Worm (Caenorhabditis elegans) whole organism, late embryonic: ENCODE measurements around the gene lars-1.

Experiments used
- C08G9.2 ChIP-seq: sonication (generic microtip); optimal IDR thresholded peaks from 2 replicates; lab custom pipeline; 2016; ENCODE audit warnings: mild to moderate bottlenecking, missing genetic modification characterization, moderate library complexity, missing compliant biosample characterization
- C38D4.7 ChIP-seq: fragments of 200-800 bp; sonication (Bioruptor generic); optimal IDR thresholded peaks from 2 replicates; lab custom pipeline; 2018; ENCODE audit warnings: mild to moderate bottlenecking, missing genetic modification characterization, moderate library complexity, missing compliant biosample characterization
- F13H6.1 ChIP-seq: sonication (generic microtip); optimal IDR thresholded peaks from 2 replicates; lab custom pipeline; 2016; ENCODE audit warnings: missing genetic modification characterization, missing compliant biosample characterization
- K02D7.2 ChIP-seq: sonication (generic microtip); optimal IDR thresholded peaks from 2 replicates; lab custom pipeline; 2017; ENCODE audit warnings: mild to moderate bottlenecking, missing genetic modification characterization, missing compliant biosample characterization
- T23F11.4 ChIP-seq: fragments of 200-800 bp; sonication (Bioruptor generic); optimal IDR thresholded peaks from 2 replicates; lab custom pipeline; 2018; ENCODE audit warnings: mild to moderate bottlenecking, missing genetic modification characterization, missing compliant biosample characterization
- Y22D7AL.16 ChIP-seq: sonication (generic microtip); optimal IDR thresholded peaks from 2 replicates; lab custom pipeline; 2016; ENCODE audit warnings: missing genetic modification characterization, missing compliant biosample characterization
- ceh-14 ChIP-seq: sonication (generic microtip); optimal IDR thresholded peaks from 2 replicates; lab custom pipeline; 2016; ENCODE audit warnings: missing genotype, missing genetic modification characterization, missing compliant biosample characterization
- ceh-18 ChIP-seq: sonication (generic microtip); optimal IDR thresholded peaks from 2 replicates; lab custom pipeline; 2016; ENCODE audit warnings: missing genetic modification characterization, missing compliant biosample characterization
- ceh-19 ChIP-seq: fragments of 200-800 bp; sonication (Bioruptor generic); optimal IDR thresholded peaks from 2 replicates; lab custom pipeline; 2018; ENCODE audit warnings: mild to moderate bottlenecking, missing genetic modification characterization, missing compliant biosample characterization
- ceh-2 ChIP-seq: sonication (generic microtip); optimal IDR thresholded peaks from 2 replicates; lab custom pipeline; 2016; ENCODE audit warnings: missing genotype, missing genetic modification characterization, missing compliant biosample characterization
- ceh-22 ChIP-seq: sonication (generic microtip); optimal IDR thresholded peaks from 2 replicates; lab custom pipeline; 2017; ENCODE audit warnings: missing biosample characterization, missing genetic modification characterization
- ceh-30 ChIP-seq: fragments of 150-350 bp; optimal IDR thresholded peaks from 2 replicates; lab custom pipeline; 2014; ENCODE audit warnings: missing biosample characterization, missing genetic modification characterization
- ceh-31 ChIP-seq: sonication (generic microtip); optimal IDR thresholded peaks from 2 replicates; lab custom pipeline; 2016; ENCODE audit warnings: missing genetic modification characterization, missing compliant biosample characterization
- ceh-9 ChIP-seq: sonication (generic microtip); optimal IDR thresholded peaks from 2 replicates; lab custom pipeline; 2016; ENCODE audit warnings: mild to moderate bottlenecking, missing genetic modification characterization, inconsistent platforms, missing compliant biosample characterization
- che-1 ChIP-seq: sonication (generic microtip); optimal IDR thresholded peaks from 2 replicates; lab custom pipeline; 2016; ENCODE audit warnings: mild to moderate bottlenecking, missing genetic modification characterization, missing compliant biosample characterization
- dve-1 ChIP-seq: sonication (generic microtip); optimal IDR thresholded peaks from 2 replicates; lab custom pipeline; 2017; ENCODE audit warnings: antibody characterized with exemption, mild to moderate bottlenecking, missing genetic modification characterization, missing compliant biosample characterization
- elt-2 ChIP-seq: sonication (generic microtip); optimal IDR thresholded peaks from 2 replicates; lab custom pipeline; 2016; ENCODE audit warnings: missing genetic modification reagents, missing genetic modification characterization, missing compliant biosample characterization
- fkh-10 ChIP-seq: fragments of 150-350 bp; optimal IDR thresholded peaks from 2 replicates; lab custom pipeline; 2014; ENCODE audit warnings: missing biosample characterization, missing genetic modification reagents, missing genetic modification characterization
- fkh-6 ChIP-seq: sonication (generic microtip); optimal IDR thresholded peaks from 2 replicates; lab custom pipeline; 2016; ENCODE audit warnings: missing genetic modification characterization, missing compliant biosample characterization
- hlh-30 ChIP-seq: sonication (generic microtip); optimal IDR thresholded peaks from 2 replicates; lab custom pipeline; 2017; ENCODE audit warnings: antibody characterized with exemption, missing genetic modification characterization, missing compliant biosample characterization; ENCODE audit not compliant: insufficient read depth
- hlh-6 ChIP-seq: sonication (generic microtip); optimal IDR thresholded peaks from 2 replicates; lab custom pipeline; 2016; ENCODE audit warnings: missing genotype, missing genetic modification characterization, missing compliant biosample characterization
- lin-11 ChIP-seq: fragments of 200-800 bp; sonication (Bioruptor generic); optimal IDR thresholded peaks from 2 replicates; lab custom pipeline; 2018; ENCODE audit warnings: mild to moderate bottlenecking, missing genetic modification characterization, missing compliant biosample characterization
- mec-3 ChIP-seq: sonication (generic microtip); optimal IDR thresholded peaks from 2 replicates; lab custom pipeline; 2016; ENCODE audit warnings: borderline replicate concordance, missing genetic modification characterization, missing compliant biosample characterization
- nfya-1 ChIP-seq: sonication (generic microtip); optimal IDR thresholded peaks from 2 replicates; lab custom pipeline; 2017; ENCODE audit warnings: missing genetic modification characterization, mild to moderate bottlenecking, missing compliant biosample characterization, antibody characterized with exemption, moderate library complexity
- nhr-232 ChIP-seq: sonication (generic microtip); optimal IDR thresholded peaks from 2 replicates; lab custom pipeline; 2016; ENCODE audit warnings: missing genetic modification characterization, missing compliant biosample characterization
- npax-4 ChIP-seq: sonication (generic microtip); optimal IDR thresholded peaks from 2 replicates; lab custom pipeline; 2016; ENCODE audit warnings: missing genetic modification characterization, missing compliant biosample characterization
- pag-3 ChIP-seq: sonication (generic microtip); optimal IDR thresholded peaks from 2 replicates; lab custom pipeline; 2016; ENCODE audit warnings: missing compliant biosample characterization, missing genetic modification characterization, borderline replicate concordance
- pat-9 ChIP-seq: fragments of 200-800 bp; sonication (Bioruptor generic); optimal IDR thresholded peaks from 2 replicates; lab custom pipeline; 2018; ENCODE audit warnings: mild to moderate bottlenecking, missing genetic modification characterization, moderate library complexity, missing compliant biosample characterization
- pros-1 ChIP-seq: fragments of 150-350 bp; optimal IDR thresholded peaks from 2 replicates; lab custom pipeline; 2014; ENCODE audit warnings: missing biosample characterization, missing genetic modification reagents, missing genetic modification characterization
- sdc-2 ChIP-seq: sonication (generic microtip); optimal IDR thresholded peaks from 2 replicates; lab custom pipeline; 2016; ENCODE audit warnings: missing genotype, missing genetic modification characterization, missing compliant biosample characterization
- sox-4 ChIP-seq: sonication (generic microtip); optimal IDR thresholded peaks from 2 replicates; lab custom pipeline; 2017; ENCODE audit warnings: mild to moderate bottlenecking, missing genetic modification characterization, inconsistent platforms, missing compliant biosample characterization
- syd-9 ChIP-seq: sonication (generic microtip); optimal IDR thresholded peaks from 2 replicates; lab custom pipeline; 2016; ENCODE audit warnings: mild to moderate bottlenecking, missing genetic modification characterization, moderate library complexity, missing compliant biosample characterization
- tbx-2 ChIP-seq: sonication (generic microtip); optimal IDR thresholded peaks from 2 replicates; lab custom pipeline; 2016; ENCODE audit warnings: missing genetic modification characterization, missing compliant biosample characterization
- unc-3 ChIP-seq, 2 experiments: fragments of 200-800 bp in 1 of 2; sonication (Bioruptor generic) in 1 of 2; sonication (generic microtip) in 1 of 2; conservative IDR thresholded peaks in 1 of 2; optimal IDR thresholded peaks in 1 of 2; 2 replicates each; pipeline versions ENCODE4 v1.3.6 to Lab custom; 2016 to 2022; ENCODE audit warnings: missing compliant biosample characterization in 2 of 2, missing genetic modification characterization in 2 of 2, missing genetic modification reagents in 1 of 2
- unc-42 ChIP-seq: sonication (generic microtip); optimal IDR thresholded peaks from 2 replicates; lab custom pipeline; 2016; ENCODE audit warnings: missing genotype, missing genetic modification characterization, missing compliant biosample characterization
- unc-55 ChIP-seq: sonication (generic microtip); optimal IDR thresholded peaks from 2 replicates; lab custom pipeline; 2017; ENCODE audit warnings: missing biosample characterization, missing genetic modification reagents, missing genetic modification characterization
- unc-86 ChIP-seq: sonication (generic microtip); optimal IDR thresholded peaks from 2 replicates; lab custom pipeline; 2016; ENCODE audit warnings: missing genetic modification characterization, missing compliant biosample characterization
- zip-5 ChIP-seq: sonication (generic microtip); optimal IDR thresholded peaks from 2 replicates; lab custom pipeline; 2016; ENCODE audit warnings: missing genetic modification characterization, missing compliant biosample characterization

The lars-1 gene

DNA sequence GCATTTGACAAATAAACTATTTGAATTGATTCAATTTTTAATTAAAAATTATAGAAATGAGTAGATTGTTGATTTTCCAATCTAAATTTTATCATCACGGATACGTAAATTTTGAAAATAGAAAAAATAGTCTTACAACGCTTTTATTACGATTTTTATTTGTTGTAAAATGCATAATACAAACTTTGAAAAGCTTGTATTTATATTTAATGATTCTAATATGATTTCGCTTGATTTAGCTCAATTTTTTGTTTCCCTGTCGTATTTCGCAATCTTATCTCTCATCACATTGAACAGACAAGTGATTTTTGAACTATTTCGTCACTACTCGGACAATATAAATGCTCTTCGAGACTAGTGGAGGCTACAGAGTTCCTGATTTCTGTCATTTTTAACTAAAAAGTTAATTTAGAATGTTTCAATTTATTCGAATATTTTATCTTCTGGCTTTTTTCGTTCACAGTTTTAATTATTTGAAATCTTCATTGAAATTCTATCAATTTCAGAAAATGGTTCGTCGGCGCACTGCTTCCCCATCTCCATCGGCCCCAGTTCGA lies 35.0 kb downstream of the lars-1 start, which contains the start of the genes wht-3 and har-1:
Gene wht-3, minus strand, starts transcription at position 51 of the 557 bp plus-strand sequence.
Gene har-1, plus strand, starts transcription at position 507 of the 557 bp plus-strand sequence.
- TF ChIP-seq hlh-6 (tag; lab: Kevin White, UChicago) (no peak), hlh-30 (tag; lab: Kevin White, UChicago) (no peak), elt-2 (tag; lab: Kevin White, UChicago) (no peak), sox-4 (tag; lab: Kevin White, UChicago) (no peak), unc-3 (GFP tag; conservative IDR thresholded peaks at IDR 0.05; lab: Robert Waterston, UW) (no peak), unc-3 (tag; optimal IDR thresholded peaks at IDR 0.05; lab: Kevin White, UChicago) (no peak), fkh-6 (tag; lab: Kevin White, UChicago) (no peak), mec-3 (tag; lab: Kevin White, UChicago) (no peak), ceh-9 (tag; lab: Kevin White, UChicago) (no peak), ceh-2 (tag; lab: Kevin White, UChicago) (no peak), sdc-2 (tag; lab: Kevin White, UChicago) (no peak), npax-4 (no peak), C08G9.2 (tag; lab: Kevin White, UChicago) (no peak), F13H6.1 (tag; lab: Kevin White, UChicago) (no peak), dve-1 (tag; lab: Kevin White, UChicago) (no peak), ceh-18 (no peak)

ce11 chrIII:4150919-4151318 lies 35.7 kb downstream of the lars-1 start:
- TF ChIP-seq hlh-30 (tag; lab: Kevin White, UChicago) (peak; percentile 1), ceh-31 (tag; lab: Kevin White, UChicago) (peak; percentile 15), sdc-2 (tag; lab: Kevin White, UChicago) (no peak), K02D7.2 (no peak), nfya-1 (tag; lab: Kevin White, UChicago) (peak; percentile 81), nhr-232 (tag; lab: Kevin White, UChicago) (no peak), T23F11.4 (GFP tag; lab: Kevin White, UChicago) (no peak), mec-3 (tag; lab: Kevin White, UChicago) (no peak), unc-42 (tag; lab: Kevin White, UChicago) (no peak), pat-9 (no peak), Y22D7AL.16 (tag; lab: Kevin White, UChicago) (no peak), ceh-30 (tag; lab: Kevin White, UChicago) (peak; percentile 62), ceh-22 (tag; lab: Kevin White, UChicago) (no peak), unc-86 (tag; lab: Kevin White, UChicago) (peak; percentile 23), lin-11 (no peak), unc-55 (GFP tag; lab: Kevin White, UChicago) (peak; percentile 74), elt-2 (tag; lab: Kevin White, UChicago) (peak; percentile 36), ceh-9 (tag; lab: Kevin White, UChicago) (no peak), ceh-18 (peak; percentile 15), tbx-2 (peak; percentile 5)

DNA sequence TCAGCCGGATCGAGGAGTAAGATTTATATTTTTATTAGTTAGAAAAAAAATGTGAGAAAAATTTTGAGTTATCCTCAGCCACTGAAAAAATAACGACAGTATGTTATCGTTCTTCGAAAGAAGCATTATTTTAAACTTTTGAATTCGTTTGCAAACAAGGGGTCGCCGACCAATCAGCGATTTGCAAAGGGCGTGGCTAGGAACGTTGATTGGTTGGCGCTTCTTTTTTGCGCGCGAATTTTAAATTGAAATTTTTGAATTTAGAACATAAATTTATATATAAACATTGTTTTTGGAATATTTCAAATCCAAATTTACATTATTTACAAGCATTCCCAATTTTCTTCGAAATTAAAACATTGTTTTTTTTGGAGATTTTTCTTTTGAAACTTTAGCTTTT lies 43.4 kb downstream of the lars-1 start:
- TF ChIP-seq nfya-1 (tag; lab: Kevin White, UChicago) (peak; percentile 79), che-1 (tag; lab: Kevin White, UChicago) (no peak)

DNA sequence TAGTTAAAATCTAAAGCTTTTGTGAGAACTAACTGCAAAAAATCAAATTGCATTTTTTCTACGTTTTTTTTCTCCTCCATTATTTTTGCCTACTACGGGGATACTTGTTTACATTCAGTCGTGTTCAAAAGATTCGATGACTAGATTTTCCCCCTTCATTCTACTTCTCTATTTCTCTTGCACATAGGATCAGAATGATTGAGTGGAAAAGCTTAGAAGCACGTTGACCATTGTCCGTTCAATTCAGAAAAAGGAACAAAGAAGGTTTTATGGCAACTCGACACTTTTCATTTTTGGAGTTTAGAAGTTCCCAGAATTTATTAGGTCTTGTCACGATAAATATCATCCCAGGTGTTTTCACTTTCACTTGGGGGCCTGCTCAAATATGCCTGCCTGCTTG lies 49.4 kb downstream of the lars-1 start:
- no peak for TF ChIP-seq ceh-14
- no peak for TF ChIP-seq pat-9
- TF ChIP-seq ceh-19 (GFP tag; lab: Kevin White, UChicago) = no peak
- no peak for TF ChIP-seq pros-1
- no peak for TF ChIP-seq fkh-10
- TF ChIP-seq fkh-6 (tag; lab: Kevin White, UChicago) = no peak
- no peak for TF ChIP-seq ceh-9 (tag; lab: Kevin White, UChicago)
- TF ChIP-seq zip-5 = no peak
- no peak for TF ChIP-seq elt-2 (tag; lab: Kevin White, UChicago)
- TF ChIP-seq pag-3 (tag; lab: Kevin White, UChicago) = no peak
- no peak for TF ChIP-seq C38D4.7 (GFP tag; lab: Kevin White, UChicago)
- no peak for TF ChIP-seq syd-9
- no peak for TF ChIP-seq hlh-30 (tag; lab: Kevin White, UChicago)
- TF ChIP-seq ceh-31 (tag; lab: Kevin White, UChicago) = no peak
- TF ChIP-seq unc-3 (GFP tag; conservative IDR thresholded peaks at IDR 0.05; lab: Robert Waterston, UW) = no peak
- no peak for TF ChIP-seq unc-3 (tag; optimal IDR thresholded peaks at IDR 0.05; lab: Kevin White, UChicago)
- TF ChIP-seq tbx-2 = no peak
- no peak for TF ChIP-seq F13H6.1 (tag; lab: Kevin White, UChicago)
- no peak for TF ChIP-seq npax-4
